Fruit fly (Drosophila melanogaster) whole organism, wandering third instar larva: ENCODE measurements around the gene CG5235.

ENCODE experiments used
- Abd-B ChIP-seq: fragments of >200 bp; optimal IDR thresholded peaks from 2 replicates; lab custom pipeline; 2017; ENCODE audit warnings: missing biosample characterization, missing genetic modification characterization
- CG9705 ChIP-seq: fragments of 200-800 bp; sonication (Bioruptor generic); optimal IDR thresholded peaks from 2 replicates; lab custom pipeline; 2018; ENCODE audit warnings: missing biosample characterization, mild to moderate bottlenecking, missing genetic modification characterization
- CrebA ChIP-seq: fragments of 200-800 bp; sonication (Bioruptor generic); optimal IDR thresholded peaks from 2 replicates; lab custom pipeline; 2016; ENCODE audit warnings: missing biosample characterization, mild to moderate bottlenecking, missing genetic modification characterization, borderline replicate concordance
- Dfd ChIP-seq: fragments of >200 bp; optimal IDR thresholded peaks from 2 replicates; lab custom pipeline; 2017; ENCODE audit warnings: missing biosample characterization, missing genetic modification characterization
- Dif ChIP-seq: fragments of 200-275, 200-300 bp; sonication (Bioruptor generic); optimal IDR thresholded peaks from 2 replicates; lab custom pipeline; 2018; ENCODE audit warnings: missing biosample characterization, missing genetic modification characterization; ENCODE audit not compliant: partially characterized antibody
- GATAd ChIP-seq: sonication (Bioruptor generic); optimal IDR thresholded peaks from 2 replicates; lab custom pipeline; 2016; ENCODE audit warnings: missing biosample characterization, missing genetic modification characterization
- Hnf4 ChIP-seq: fragments of 200-800 bp; sonication (Bioruptor generic); optimal IDR thresholded peaks from 2 replicates; lab custom pipeline; 2016; ENCODE audit warnings: missing biosample characterization, mild to moderate bottlenecking, missing genetic modification characterization
- Hr78 ChIP-seq: fragments of >200 bp; optimal IDR thresholded peaks from 2 replicates; lab custom pipeline; 2017; ENCODE audit warnings: missing biosample characterization, missing genetic modification characterization
- Jra ChIP-seq: sonication (Bioruptor generic); optimal IDR thresholded peaks from 2 replicates; lab custom pipeline; 2016; ENCODE audit warnings: missing biosample characterization, missing genetic modification characterization
- N ChIP-seq: fragments of >200 bp; optimal IDR thresholded peaks from 2 replicates; lab custom pipeline; 2018; ENCODE audit warnings: missing biosample characterization, missing external identifiers, missing genetic modification characterization
- OdsH ChIP-seq: fragments of 200-800 bp; sonication (Bioruptor generic); optimal IDR thresholded peaks from 2 replicates; lab custom pipeline; 2016; ENCODE audit warnings: missing biosample characterization, mild to moderate bottlenecking, missing genetic modification characterization
- Rel ChIP-seq, 2 experiments: fragments of 200-800 bp; sonication (Bioruptor generic) in 1 of 2; optimal IDR thresholded peaks; 2 replicates in 1 of 2; 3 replicates in 1 of 2; lab custom pipeline; 2016 to 2019; ENCODE audit warnings: mild to moderate bottlenecking in 2 of 2, missing biosample characterization in 2 of 2, missing genetic modification characterization in 2 of 2, moderate library complexity in 1 of 2
- Sp1 ChIP-seq: fragments of 200-800 bp; sonication (Bioruptor generic); optimal IDR thresholded peaks from 3 replicates; lab custom pipeline; 2019; ENCODE audit warnings: missing biosample characterization, mild to moderate bottlenecking, missing genetic modification characterization, moderate library complexity
- Vsx2 ChIP-seq: fragments of 200-300, 225-300 bp; sonication (Bioruptor generic); optimal IDR thresholded peaks from 2 replicates; lab custom pipeline; 2018; ENCODE audit warnings: missing biosample characterization, missing genetic modification characterization; ENCODE audit not compliant: partially characterized antibody
- br ChIP-seq: fragments of 200-800 bp; sonication (Bioruptor generic); optimal IDR thresholded peaks from 2 replicates; lab custom pipeline; 2016; ENCODE audit warnings: missing biosample characterization, missing genetic modification characterization
- brk ChIP-seq: fragments of 200-800 bp; sonication (Bioruptor generic); optimal IDR thresholded peaks from 2 replicates; lab custom pipeline; 2016; ENCODE audit warnings: missing biosample characterization, mild to moderate bottlenecking, missing genetic modification characterization
- dsf ChIP-seq: sonication (Bioruptor generic); optimal IDR thresholded peaks from 2 replicates; lab custom pipeline; 2016; ENCODE audit warnings: missing biosample characterization, missing genetic modification characterization, borderline replicate concordance
- foxo ChIP-seq, 2 experiments: fragments of 200-800 bp; sonication (Bioruptor generic); optimal IDR thresholded peaks; 2 replicates in 1 of 2; 3 replicates in 1 of 2; lab custom pipeline; 2016 to 2017; ENCODE audit warnings: missing biosample characterization in 2 of 2, missing genetic modification characterization in 2 of 2
- fru ChIP-seq: fragments of 200-800 bp; sonication (Bioruptor generic); optimal IDR thresholded peaks from 3 replicates; lab custom pipeline; 2016; ENCODE audit warnings: missing biosample characterization, mild to moderate bottlenecking, missing genetic modification characterization
- h ChIP-seq: fragments of 200-800 bp; sonication (Bioruptor generic); optimal IDR thresholded peaks from 3 replicates; lab custom pipeline; 2016; ENCODE audit warnings: missing biosample characterization, mild to moderate bottlenecking, missing genetic modification characterization
- jim ChIP-seq: fragments of 175-275, 200-325 bp; sonication (Bioruptor generic); optimal IDR thresholded peaks from 2 replicates; lab custom pipeline; 2016; ENCODE audit warnings: missing biosample characterization, mild to moderate bottlenecking, missing genetic modification characterization
- lola ChIP-seq: fragments of >200 bp; optimal IDR thresholded peaks from 2 replicates; lab custom pipeline; 2017; ENCODE audit warnings: missing biosample characterization, missing genetic modification characterization
- pan ChIP-seq: fragments of >200 bp; optimal IDR thresholded peaks from 2 replicates; lab custom pipeline; 2017
- psq ChIP-seq: fragments of 200-800 bp; sonication (Bioruptor generic); optimal IDR thresholded peaks from 3 replicates; lab custom pipeline; 2017; ENCODE audit warnings: missing biosample characterization, mild to moderate bottlenecking, missing genetic modification characterization, moderate library complexity
- rgr ChIP-seq: fragments of 200-800 bp; sonication (Bioruptor generic); optimal IDR thresholded peaks from 3 replicates; lab custom pipeline; 2016; ENCODE audit warnings: missing biosample characterization, mild to moderate bottlenecking, missing genetic modification characterization
- sage ChIP-seq: fragments of 200-800 bp; sonication (Bioruptor generic); optimal IDR thresholded peaks from 2 replicates; lab custom pipeline; 2016; ENCODE audit warnings: missing biosample characterization, mild to moderate bottlenecking, missing genetic modification characterization
- sv ChIP-seq: fragments of 200-800 bp; sonication (Bioruptor generic); optimal IDR thresholded peaks from 3 replicates; lab custom pipeline; 2016; ENCODE audit warnings: missing biosample characterization, missing genetic modification characterization
- tai ChIP-seq: sonication (Bioruptor generic); optimal IDR thresholded peaks from 2 replicates; lab custom pipeline; 2016; ENCODE audit warnings: missing biosample characterization, missing genetic modification characterization
- usp ChIP-seq: fragments of >200 bp; optimal IDR thresholded peaks from 2 replicates; lab custom pipeline; 2017; ENCODE audit warnings: missing biosample characterization, missing genetic modification characterization
- woc ChIP-seq: sonication (Bioruptor generic); optimal IDR thresholded peaks from 2 replicates; lab custom pipeline; 2016; ENCODE audit warnings: missing biosample characterization, mild to moderate bottlenecking, missing genetic modification characterization

The CG5235 gene

dm6 chr3L:16083693-16084092 lies 6.5 kb downstream of the CG5235 start, which contains the start of gene CG13075:
Gene CG13075, plus strand, starts transcription at chr3L:16083993.
- TF ChIP-seq Sp1 (GFP tag; lab: Kevin White, UChicago) (no peak), Dif (no peak), sage (GFP tag; lab: Kevin White, UChicago) (no peak), Dfd (no peak), CG9705 (no peak), h (GFP tag; lab: Kevin White, UChicago) (no peak), foxo (GFP tag; optimal IDR thresholded peaks at IDR 0.05; lab: Kevin White, UChicago) (no peak), rgr (no peak), OdsH (no peak), Hr78 (GFP tag; lab: Kevin White, UChicago) (no peak), tai (GFP tag; lab: Kevin White, UChicago) (no peak), lola (GFP tag; lab: Kevin White, UChicago) (no peak), sv (GFP tag; lab: Kevin White, UChicago) (no peak), Hnf4 (GFP tag; lab: Kevin White, UChicago) (no peak), usp (GFP tag; lab: Kevin White, UChicago) (no peak), pan (lab: Kevin White, UChicago) (no peak), GATAd (GFP tag; lab: Kevin White, UChicago) (no peak), fru (GFP tag; lab: Kevin White, UChicago) (no peak), CrebA (no peak), Rel (GFP tag; optimal IDR thresholded peaks at IDR 0.05; lab: Kevin White, UChicago) (no peak), Rel (tag; optimal IDR thresholded peaks at IDR 0.05; lab: Kevin White, UChicago) (no peak)

dm6 chr3L:16082251-16082650 lies 7.9 kb downstream of the CG5235 start, which contains the start of gene CG33258:
Gene CG33258, plus strand, starts transcription at chr3L:16082551.
- TF ChIP-seq GATAd (GFP tag; lab: Kevin White, UChicago) = no peak
- TF ChIP-seq Vsx2 (GFP tag; lab: Kevin White, UChicago) = no peak
- no peak for TF ChIP-seq Hnf4 (GFP tag; lab: Kevin White, UChicago)
- no peak for TF ChIP-seq usp (GFP tag; lab: Kevin White, UChicago)
- no peak for TF ChIP-seq Jra (GFP tag; lab: Kevin White, UChicago)
- no peak for TF ChIP-seq br (GFP tag; lab: Kevin White, UChicago)
- no peak for TF ChIP-seq brk (GFP tag; lab: Kevin White, UChicago)
- TF ChIP-seq Sp1 (GFP tag; lab: Kevin White, UChicago) = no peak
- no peak for TF ChIP-seq tai (GFP tag; lab: Kevin White, UChicago)
- TF ChIP-seq woc = no peak
- TF ChIP-seq dsf = no peak
- no peak for TF ChIP-seq N (GFP tag; lab: Kevin White, UChicago)
- TF ChIP-seq Abd-B (GFP tag; lab: Kevin White, UChicago) = no peak
- no peak for TF ChIP-seq Rel (GFP tag; optimal IDR thresholded peaks at IDR 0.05; lab: Kevin White, UChicago)
- no peak for TF ChIP-seq Rel (tag; optimal IDR thresholded peaks at IDR 0.05; lab: Kevin White, UChicago)
- TF ChIP-seq, all 38 proteins: peak for 0

- TF ChIP-seq rgr (peak; percentile 5), foxo (GFP tag; optimal IDR thresholded peaks at IDR 0.05; lab: Kevin White, UChicago) (peak in 1 of 2 experiments; percentile 53), fru (GFP tag; lab: Kevin White, UChicago) (peak; percentile 6), OdsH (peak; percentile 29), h (GFP tag; lab: Kevin White, UChicago) (peak; percentile 32), jim (GFP tag; lab: Kevin White, UChicago) (no peak), psq (GFP tag; lab: Kevin White, UChicago) (peak; percentile 36), sv (GFP tag; lab: Kevin White, UChicago) (peak; percentile 22), GATAd (GFP tag; lab: Kevin White, UChicago) (no peak)
Measured at dm6 chr3L:16060806-16061600, 29.2 kb downstream of the CG5235 start.

- TF ChIP-seq lola (GFP tag; lab: Kevin White, UChicago) (no peak), Vsx2 (GFP tag; lab: Kevin White, UChicago) (no peak), sv (GFP tag; lab: Kevin White, UChicago) (no peak), Sp1 (GFP tag; lab: Kevin White, UChicago) (no peak), rgr (no peak)
Measured at dm6 chr3L:16056101-16056891, 33.9 kb downstream of the CG5235 start.
